Fruit fly (Drosophila melanogaster): ENCODE measurements around the gene CG15478.

Gene CG15478

DNA sequence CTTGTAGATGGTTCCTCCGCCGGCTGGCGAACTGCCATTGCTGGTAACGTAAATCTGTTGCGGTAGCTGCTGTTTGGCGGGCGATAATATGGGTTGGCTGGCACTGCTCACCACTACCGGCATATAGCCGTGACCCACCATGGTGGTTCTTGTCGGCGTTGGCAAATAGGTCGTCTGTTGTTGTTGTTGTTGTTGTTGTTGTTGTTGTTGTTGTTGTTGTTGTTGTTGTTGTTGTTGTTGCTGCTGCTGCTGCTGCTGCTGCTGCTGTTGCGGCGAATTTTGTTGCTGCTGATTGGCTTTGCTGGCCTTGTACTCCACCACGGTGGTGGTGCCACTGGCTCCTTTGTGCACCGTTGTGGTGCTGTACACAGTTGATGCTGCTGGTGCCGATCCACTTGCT lies 28.9 kb downstream of the CG15478 start:
- TF ChIP-seq CG5204 (GFP tag; optimal IDR thresholded peaks at IDR 0.05) (no peak), cnc (optimal IDR thresholded peaks at IDR 0.05) (no peak), Mnt (GFP tag; optimal IDR thresholded peaks at IDR 0.05) (no peak), CG12768 (GFP tag; optimal IDR thresholded peaks at IDR 0.05) (no peak), Crg-1 (GFP tag; optimal IDR thresholded peaks at IDR 0.05) (no peak), pad (GFP tag; optimal IDR thresholded peaks at IDR 0.05) (no peak), CG1620 (GFP tag; optimal IDR thresholded peaks at IDR 0.05) (no peak), toe (GFP tag; optimal IDR thresholded peaks at IDR 0.05) (no peak), CG7045 (GFP tag; optimal IDR thresholded peaks at IDR 0.05) (no peak)

DNA sequence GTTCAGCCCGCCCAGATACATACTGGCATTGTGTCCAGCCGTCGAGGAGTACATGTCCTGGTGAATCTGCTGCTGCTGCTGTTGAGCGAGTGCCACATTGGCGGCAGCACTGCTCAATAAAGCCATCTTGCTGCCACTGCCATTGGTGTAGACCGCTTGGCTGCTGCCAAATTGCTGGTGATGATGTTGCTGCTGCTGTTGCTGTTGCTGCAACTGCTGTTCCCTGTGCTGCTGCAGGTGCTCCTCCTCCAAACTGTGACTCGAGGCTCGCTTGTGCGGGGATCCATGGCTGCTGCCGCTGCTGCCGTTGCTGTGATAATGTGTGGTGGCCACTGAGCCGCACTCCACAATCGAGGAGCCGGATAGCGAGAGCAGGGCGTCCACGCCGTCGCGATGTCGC lies 31.7 kb downstream of the CG15478 start:
- TF ChIP-seq kay (GFP tag; ENCODE audit: borderline replicate concordance) (no peak), CG5204 (GFP tag; optimal IDR thresholded peaks at IDR 0.05) (no peak), CG1620 (GFP tag; optimal IDR thresholded peaks at IDR 0.05) (no peak), CG11617 (GFP tag; optimal IDR thresholded peaks at IDR 0.05) (no peak), Hr96 (GFP tag; optimal IDR thresholded peaks at IDR 0.05) (no peak), toe (GFP tag; optimal IDR thresholded peaks at IDR 0.05) (no peak), CG7101 (tag; optimal IDR thresholded peaks at IDR 0.05) (no peak), cnc (optimal IDR thresholded peaks at IDR 0.05) (no peak), Clk (GFP tag; optimal IDR thresholded peaks at IDR 0.05) (no peak), Crg-1 (GFP tag; optimal IDR thresholded peaks at IDR 0.05) (no peak), bab1 (GFP tag; optimal IDR thresholded peaks at IDR 0.05) (no peak), Mnt (GFP tag; optimal IDR thresholded peaks at IDR 0.05) (no peak)

DNA sequence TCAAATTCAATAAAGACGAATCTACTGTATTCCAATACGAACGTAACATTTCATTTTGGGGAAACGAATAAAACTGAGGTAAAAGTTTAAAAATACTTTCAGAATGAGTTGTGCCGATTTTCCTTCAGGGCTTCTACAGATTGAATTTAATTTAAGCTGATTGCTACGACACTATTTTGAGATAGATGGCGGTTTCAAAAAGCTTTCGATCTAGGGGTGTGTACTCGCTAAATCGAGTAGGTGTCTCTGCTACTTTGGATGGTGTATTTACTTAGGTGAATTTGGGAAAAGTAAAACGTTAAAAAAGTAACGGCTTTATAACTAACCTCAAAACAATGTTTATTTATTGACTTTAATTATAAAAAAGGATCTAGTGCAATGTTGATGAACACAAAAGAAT lies 38.9 kb downstream of the CG15478 start:
- no peak for TF ChIP-seq CG11617 (GFP tag; optimal IDR thresholded peaks at IDR 0.05)
- TF ChIP-seq CG7045 (GFP tag; optimal IDR thresholded peaks at IDR 0.05) = no peak
- no peak for TF ChIP-seq toe (GFP tag; optimal IDR thresholded peaks at IDR 0.05)
- no peak for TF ChIP-seq cic (GFP tag; optimal IDR thresholded peaks at IDR 0.05)
- TF ChIP-seq CG5204 (GFP tag; optimal IDR thresholded peaks at IDR 0.05) = no peak
- TF ChIP-seq Crg-1 (GFP tag; optimal IDR thresholded peaks at IDR 0.05) = peak; percentile 3
- no peak for TF ChIP-seq pad (GFP tag; optimal IDR thresholded peaks at IDR 0.05)
- no peak for TF ChIP-seq CG33017 (tag; optimal IDR thresholded peaks at IDR 0.05)
- no peak for TF ChIP-seq CG14711 (tag; optimal IDR thresholded peaks at IDR 0.05)
- TF ChIP-seq cnc (optimal IDR thresholded peaks at IDR 0.05) = no peak
- TF ChIP-seq bab1 (GFP tag; optimal IDR thresholded peaks at IDR 0.05) = peak; percentile 54
- no peak for TF ChIP-seq CG7101 (tag; optimal IDR thresholded peaks at IDR 0.05)
- TF ChIP-seq tj (GFP tag; optimal IDR thresholded peaks at IDR 0.05) = no peak
- no peak for TF ChIP-seq ovo (GFP tag; optimal IDR thresholded peaks at IDR 0.05)
- TF ChIP-seq CG1620 (GFP tag; optimal IDR thresholded peaks at IDR 0.05) = peak; percentile 2
- no peak for TF ChIP-seq CG12768 (GFP tag; optimal IDR thresholded peaks at IDR 0.05)
- no peak for TF ChIP-seq Hr96 (GFP tag; optimal IDR thresholded peaks at IDR 0.05)
- no peak for TF ChIP-seq Mnt (GFP tag; optimal IDR thresholded peaks at IDR 0.05)
- no peak for TF ChIP-seq kay (GFP tag; ENCODE audit: borderline replicate concordance)
- TF ChIP-seq Clk (GFP tag; optimal IDR thresholded peaks at IDR 0.05) = no peak

DNA sequence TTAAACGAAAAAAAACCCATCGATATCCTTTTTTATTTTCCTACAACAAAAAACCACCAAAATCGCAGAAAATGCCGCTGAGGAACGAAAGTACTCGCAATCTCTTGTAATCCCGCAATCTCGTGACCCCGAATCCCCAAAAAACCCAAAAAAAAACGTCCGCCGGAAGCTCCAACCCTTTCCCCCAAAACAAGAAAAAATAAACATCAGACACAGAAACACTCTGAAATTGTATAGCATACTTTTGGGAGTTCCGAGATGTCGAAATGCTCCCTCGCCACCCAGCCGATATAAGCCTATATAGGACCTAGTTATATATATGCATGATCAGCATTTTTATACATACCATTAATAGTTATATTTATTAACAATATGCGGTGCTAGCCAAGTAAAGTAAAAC lies 40.9 kb downstream of the CG15478 start:
- TF ChIP-seq CG11617 (GFP tag; optimal IDR thresholded peaks at IDR 0.05) (no peak), CG7045 (GFP tag; optimal IDR thresholded peaks at IDR 0.05) (no peak), CG7101 (tag; optimal IDR thresholded peaks at IDR 0.05) (no peak), CG12768 (GFP tag; optimal IDR thresholded peaks at IDR 0.05) (no peak), CG14711 (tag; optimal IDR thresholded peaks at IDR 0.05) (no peak), toe (GFP tag; optimal IDR thresholded peaks at IDR 0.05) (no peak), Clk (GFP tag; optimal IDR thresholded peaks at IDR 0.05) (no peak), Crg-1 (GFP tag; optimal IDR thresholded peaks at IDR 0.05) (no peak)

DNA sequence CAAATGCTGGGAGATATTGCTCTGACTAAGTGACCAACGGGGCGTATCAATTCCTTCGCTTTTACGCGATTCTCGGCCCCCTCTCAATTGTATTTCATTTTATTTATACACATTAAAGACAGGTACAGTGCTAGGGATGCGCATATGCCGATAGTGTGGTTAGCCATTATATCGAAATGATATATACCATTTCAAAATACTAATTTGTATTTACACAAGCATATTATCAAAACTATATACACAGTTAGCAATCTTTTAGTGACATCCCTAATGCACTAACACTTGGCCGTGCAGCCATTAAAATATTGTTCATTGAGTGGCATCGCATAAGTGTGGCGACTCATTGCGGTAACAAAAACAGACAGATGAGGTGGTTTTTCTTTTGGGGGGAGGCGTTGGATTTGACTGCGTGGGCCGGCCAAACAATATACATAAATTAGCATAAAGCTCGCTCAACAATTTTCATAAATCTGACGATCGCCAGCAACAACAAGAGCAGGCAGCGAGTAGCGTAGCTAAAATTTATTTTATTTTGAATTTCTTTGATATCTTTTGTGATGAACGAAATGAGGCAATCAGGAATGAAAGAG lies 51.0 kb downstream of the CG15478 start:
- TF ChIP-seq tj (GFP tag; optimal IDR thresholded peaks at IDR 0.05) = no peak
- no peak for TF ChIP-seq ovo (GFP tag; optimal IDR thresholded peaks at IDR 0.05)
- TF ChIP-seq cic (GFP tag; optimal IDR thresholded peaks at IDR 0.05) = no peak
- no peak for TF ChIP-seq CG12768 (GFP tag; optimal IDR thresholded peaks at IDR 0.05)
- no peak for TF ChIP-seq CG11617 (GFP tag; optimal IDR thresholded peaks at IDR 0.05)
- TF ChIP-seq cnc (optimal IDR thresholded peaks at IDR 0.05) = no peak
- TF ChIP-seq Crg-1 (GFP tag; optimal IDR thresholded peaks at IDR 0.05) = no peak
- TF ChIP-seq CG14711 (tag; optimal IDR thresholded peaks at IDR 0.05) = no peak
- no peak for TF ChIP-seq CG7101 (tag; optimal IDR thresholded peaks at IDR 0.05)

DNA sequence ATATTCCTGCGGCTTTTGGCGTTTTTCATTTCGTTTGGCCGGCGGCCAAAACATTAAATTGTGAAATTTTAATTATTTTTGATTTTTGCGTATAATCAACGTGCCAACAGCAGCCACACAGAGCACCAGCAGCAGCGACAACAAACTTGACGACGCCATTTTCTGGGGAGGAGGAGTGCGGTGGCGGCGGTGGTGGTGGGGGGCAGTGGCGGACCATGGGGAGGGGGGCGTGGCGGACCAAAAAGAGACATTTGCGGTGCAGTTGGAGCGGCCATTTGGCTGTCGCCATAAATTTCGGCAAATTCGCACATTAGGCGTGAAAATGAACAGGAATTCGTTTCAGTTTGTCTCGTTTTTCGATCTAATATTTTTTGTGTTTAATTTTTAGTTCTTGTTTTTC lies 53.8 kb downstream of the CG15478 start:
- no peak for TF ChIP-seq CG33017 (tag; optimal IDR thresholded peaks at IDR 0.05)
- TF ChIP-seq CG11617 (GFP tag; optimal IDR thresholded peaks at IDR 0.05) = no peak
- no peak for TF ChIP-seq cnc (optimal IDR thresholded peaks at IDR 0.05)
- no peak for TF ChIP-seq Clk (GFP tag; optimal IDR thresholded peaks at IDR 0.05)
- TF ChIP-seq CG14711 (tag; optimal IDR thresholded peaks at IDR 0.05) = no peak
- no peak for TF ChIP-seq tj (GFP tag; optimal IDR thresholded peaks at IDR 0.05)
- no peak for TF ChIP-seq bab1 (GFP tag; optimal IDR thresholded peaks at IDR 0.05)
- no peak for TF ChIP-seq ovo (GFP tag; optimal IDR thresholded peaks at IDR 0.05)
- TF ChIP-seq CG5204 (GFP tag; optimal IDR thresholded peaks at IDR 0.05) = no peak
- TF ChIP-seq CG1620 (GFP tag; optimal IDR thresholded peaks at IDR 0.05) = no peak
- TF ChIP-seq cic (GFP tag; optimal IDR thresholded peaks at IDR 0.05) = no peak
- TF ChIP-seq CG7045 (GFP tag; optimal IDR thresholded peaks at IDR 0.05) = no peak
- no peak for TF ChIP-seq Hr96 (GFP tag; optimal IDR thresholded peaks at IDR 0.05)
- no peak for TF ChIP-seq kay (GFP tag; ENCODE audit: borderline replicate concordance)
